Fruit fly (Drosophila melanogaster) whole organism, prepupa: ENCODE data around the gene Tpr2.

Source experiments
- Blimp-1 ChIP-seq: fragments of 200-800 bp; sonication (Bioruptor generic); optimal IDR thresholded peaks from 3 replicates; lab custom pipeline; 2017; ENCODE audit warnings: missing biosample characterization, missing genetic modification characterization, mild to moderate bottlenecking, moderate library complexity, missing genetic modification reagents
- CG32006 ChIP-seq: fragments of 200-800 bp; sonication (Bioruptor generic); optimal IDR thresholded peaks from 3 replicates; lab custom pipeline; 2017; ENCODE audit warnings: missing biosample characterization, mild to moderate bottlenecking, missing genetic modification characterization
- CG3919 ChIP-seq: fragments of 200-800 bp; sonication (Bioruptor generic); optimal IDR thresholded peaks from 3 replicates; lab custom pipeline; 2016; ENCODE audit warnings: missing biosample characterization, missing genetic modification characterization
- CG8319 ChIP-seq: fragments of 200-800 bp; sonication (Bioruptor generic); optimal IDR thresholded peaks from 3 replicates; lab custom pipeline; 2016; ENCODE audit warnings: missing biosample characterization, missing genetic modification characterization
- CG9139 ChIP-seq: fragments of 200-800 bp; sonication (Bioruptor generic); optimal IDR thresholded peaks from 3 replicates; lab custom pipeline; 2017; ENCODE audit warnings: missing biosample characterization, mild to moderate bottlenecking, missing genetic modification characterization
- Eip75B ChIP-seq: fragments of 200-800 bp; sonication (Bioruptor generic); optimal IDR thresholded peaks from 3 replicates; lab custom pipeline; 2016; ENCODE audit warnings: missing biosample characterization, missing genetic modification characterization
- Sox14 ChIP-seq: fragments of 200-800 bp; sonication (Bioruptor generic); optimal IDR thresholded peaks from 3 replicates; lab custom pipeline; 2016; ENCODE audit warnings: missing biosample characterization, missing genetic modification characterization
- lz ChIP-seq: fragments of 200-800 bp; sonication (Bioruptor generic); optimal IDR thresholded peaks from 3 replicates; lab custom pipeline; 2016; ENCODE audit warnings: missing biosample characterization, missing genetic modification characterization

DNA sequence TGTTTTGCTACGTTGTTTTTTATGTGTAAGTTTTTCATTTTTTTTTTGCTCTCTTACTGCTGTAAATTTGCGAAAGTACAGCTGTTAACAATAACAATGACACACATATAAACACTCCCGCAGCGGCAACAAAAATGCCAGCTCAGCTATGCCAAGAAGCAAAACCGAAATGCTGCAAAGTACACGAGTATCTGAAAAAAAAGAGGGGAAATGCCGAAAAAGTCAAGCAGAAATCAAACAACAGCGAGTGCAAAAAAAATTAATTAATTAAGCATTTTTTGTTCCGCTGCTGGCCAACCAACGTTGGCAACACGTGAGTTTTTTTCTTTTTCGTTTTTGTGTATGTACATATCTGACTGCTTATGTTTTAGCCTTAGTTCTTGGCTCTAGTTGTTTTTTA lies 47.6 kb downstream of the Tpr2 start:
- TF ChIP-seq Sox14: no peak
- no peak for TF ChIP-seq lz (GFP tag; lab: Kevin White, UChicago)
- no peak for TF ChIP-seq CG3919 (GFP tag; lab: Kevin White, UChicago)
- no peak for TF ChIP-seq Blimp-1 (GFP tag; lab: Kevin White, UChicago)
- TF ChIP-seq Eip75B (GFP tag; lab: Kevin White, UChicago): no peak
- no peak for TF ChIP-seq CG9139 (GFP tag; lab: Kevin White, UChicago)
- TF ChIP-seq CG8319 (GFP tag; lab: Kevin White, UChicago): no peak
- TF ChIP-seq CG32006: no peak
